Fruit fly (Drosophila melanogaster) whole organism, wandering third instar larva: Measurements from ENCODE around the gene Nos.
A peak's percentile ranks its signal among the peaks of the same experiment; 100 is the strongest.

ENCODE experiments used
- Dfd ChIP-seq: fragments of >200 bp; optimal IDR thresholded peaks from 2 replicates; lab custom pipeline; 2017; ENCODE audit warnings: missing biosample characterization, missing genetic modification characterization
- Dif ChIP-seq: fragments of 200-275, 200-300 bp; sonication (Bioruptor generic); optimal IDR thresholded peaks from 2 replicates; lab custom pipeline; 2018; ENCODE audit warnings: missing biosample characterization, missing genetic modification characterization; ENCODE audit not compliant: partially characterized antibody
- GATAd ChIP-seq: sonication (Bioruptor generic); optimal IDR thresholded peaks from 2 replicates; lab custom pipeline; 2016; ENCODE audit warnings: missing biosample characterization, missing genetic modification characterization
- HLH106 ChIP-seq: fragments of 200-800 bp; optimal IDR thresholded peaks from 3 replicates; lab custom pipeline; 2019; ENCODE audit warnings: missing biosample characterization, mild to moderate bottlenecking, missing genetic modification characterization, moderate library complexity
- Hr78 ChIP-seq: fragments of >200 bp; optimal IDR thresholded peaks from 2 replicates; lab custom pipeline; 2017; ENCODE audit warnings: missing biosample characterization, missing genetic modification characterization
- Hr83 ChIP-seq: fragments of 200-300 bp; sonication (Bioruptor generic); optimal IDR thresholded peaks from 2 replicates; lab custom pipeline; 2016; ENCODE audit warnings: missing biosample characterization, mild to moderate bottlenecking, missing genetic modification characterization, moderate library complexity; ENCODE audit not compliant: poor library complexity, severe bottlenecking
- Mio ChIP-seq: sonication (Bioruptor generic); optimal IDR thresholded peaks from 2 replicates; lab custom pipeline; 2016; ENCODE audit warnings: missing biosample characterization, missing genetic modification characterization
- Rel ChIP-seq, 2 experiments: fragments of 200-800 bp; sonication (Bioruptor generic) in 1 of 2; optimal IDR thresholded peaks; 2 replicates in 1 of 2; 3 replicates in 1 of 2; lab custom pipeline; 2016 to 2019; ENCODE audit warnings: mild to moderate bottlenecking in 2 of 2, missing biosample characterization in 2 of 2, missing genetic modification characterization in 2 of 2, moderate library complexity in 1 of 2
- Sp1 ChIP-seq: fragments of 200-800 bp; sonication (Bioruptor generic); optimal IDR thresholded peaks from 3 replicates; lab custom pipeline; 2019; ENCODE audit warnings: missing biosample characterization, mild to moderate bottlenecking, missing genetic modification characterization, moderate library complexity
- dl ChIP-seq, 2 experiments: fragments of 175-275, 200-275 bp in 1 of 2; fragments of 200-275 bp in 1 of 2; sonication (Bioruptor generic); optimal IDR thresholded peaks; lab custom pipeline; 2018; ENCODE audit warnings: mild to moderate bottlenecking in 2 of 2, missing biosample characterization in 2 of 2, missing genetic modification characterization in 2 of 2, moderate library complexity in 2 of 2; ENCODE audit not compliant: partially characterized antibody in 2 of 2, insufficient read depth in 1 of 2
- ey ChIP-seq: fragments of 200-800 bp; sonication (Bioruptor generic); optimal IDR thresholded peaks from 2 replicates; lab custom pipeline; 2016; ENCODE audit warnings: missing biosample characterization, missing genetic modification characterization
- foxo ChIP-seq, 2 experiments: fragments of 200-800 bp; sonication (Bioruptor generic); optimal IDR thresholded peaks; 2 replicates in 1 of 2; 3 replicates in 1 of 2; lab custom pipeline; 2016 to 2017; ENCODE audit warnings: missing biosample characterization in 2 of 2, missing genetic modification characterization in 2 of 2
- h ChIP-seq: fragments of 200-800 bp; sonication (Bioruptor generic); optimal IDR thresholded peaks from 3 replicates; lab custom pipeline; 2016; ENCODE audit warnings: missing biosample characterization, mild to moderate bottlenecking, missing genetic modification characterization
- lola ChIP-seq: fragments of >200 bp; optimal IDR thresholded peaks from 2 replicates; lab custom pipeline; 2017; ENCODE audit warnings: missing biosample characterization, missing genetic modification characterization
- rgr ChIP-seq: fragments of 200-800 bp; sonication (Bioruptor generic); optimal IDR thresholded peaks from 3 replicates; lab custom pipeline; 2016; ENCODE audit warnings: missing biosample characterization, mild to moderate bottlenecking, missing genetic modification characterization
- sage ChIP-seq: fragments of 200-800 bp; sonication (Bioruptor generic); optimal IDR thresholded peaks from 2 replicates; lab custom pipeline; 2016; ENCODE audit warnings: missing biosample characterization, mild to moderate bottlenecking, missing genetic modification characterization
- tai ChIP-seq: sonication (Bioruptor generic); optimal IDR thresholded peaks from 2 replicates; lab custom pipeline; 2016; ENCODE audit warnings: missing biosample characterization, missing genetic modification characterization
- usp ChIP-seq: fragments of >200 bp; optimal IDR thresholded peaks from 2 replicates; lab custom pipeline; 2017; ENCODE audit warnings: missing biosample characterization, missing genetic modification characterization

Nos gene

dm6 chr2L:10757038-10757685 lies 80.1 kb downstream of the Nos start:
- TF ChIP-seq dl (GFP tag; optimal IDR thresholded peaks at IDR 0.05; lab: Kevin White, UChicago; ENCODE audit: insufficient read depth in 1 of 2, partially characterized antibody in 2 of 2), result peak in 1 of 2 experiments; percentile 38
- no peak for TF ChIP-seq Hr78 (GFP tag; lab: Kevin White, UChicago)
- TF ChIP-seq lola (GFP tag; lab: Kevin White, UChicago), result no peak

- TF ChIP-seq Sp1 (GFP tag; lab: Kevin White, UChicago) (peak; percentile 7), foxo (GFP tag; optimal IDR thresholded peaks at IDR 0.05; lab: Kevin White, UChicago) (peak in 1 of 2 experiments; percentile 26), h (GFP tag; lab: Kevin White, UChicago) (peak; percentile 15), Dif (GFP tag; lab: Kevin White, UChicago) (peak; percentile 55), Hr78 (GFP tag; lab: Kevin White, UChicago) (no peak), sage (GFP tag; lab: Kevin White, UChicago) (no peak), Rel (GFP tag; optimal IDR thresholded peaks at IDR 0.05; lab: Kevin White, UChicago) (no peak), Rel (tag; optimal IDR thresholded peaks at IDR 0.05; lab: Kevin White, UChicago) (peak; percentile 22), usp (GFP tag; lab: Kevin White, UChicago) (no peak), HLH106 (tag; lab: Kevin White, UChicago) (peak; percentile 7), rgr (GFP tag; lab: Kevin White, UChicago) (peak; percentile 48)
These were observed 81.3 kb downstream of the Nos start, which contains the start of gene CG17124 for dm6 chr2L:10756049-10756448. CG17124 (minus strand) TSS chr2L:10756325.

- TF ChIP-seq Rel (GFP tag; optimal IDR thresholded peaks at IDR 0.05; lab: Kevin White, UChicago), result no peak
- TF ChIP-seq Rel (tag; optimal IDR thresholded peaks at IDR 0.05; lab: Kevin White, UChicago), result no peak
- TF ChIP-seq Dfd (GFP tag; lab: Kevin White, UChicago), result no peak
- no peak for TF ChIP-seq ey (GFP tag; lab: Kevin White, UChicago)
- TF ChIP-seq Mio (GFP tag; lab: Kevin White, UChicago), result no peak
- no peak for TF ChIP-seq tai (GFP tag; lab: Kevin White, UChicago)
- no peak for TF ChIP-seq h (GFP tag; lab: Kevin White, UChicago)
- TF ChIP-seq usp (GFP tag; lab: Kevin White, UChicago), result no peak
- TF ChIP-seq Hr78 (GFP tag; lab: Kevin White, UChicago), result no peak
- no peak for TF ChIP-seq HLH106 (tag; lab: Kevin White, UChicago)
- no peak for TF ChIP-seq Hr83 (GFP tag; lab: Kevin White, UChicago)
- TF ChIP-seq GATAd (GFP tag; lab: Kevin White, UChicago), result no peak
These were observed 82.7 kb downstream of the Nos start for dm6 chr2L:10754599-10754998.
